Worm (Caenorhabditis elegans) whole organism, mixed stage, embryonic: ENCODE measurements around the gene nsph-1.1.

Experiments
- M03D4.4 ChIP-seq: sonication (generic microtip); optimal IDR thresholded peaks from 2 replicates; lab custom pipeline; 2017; ENCODE audit warnings: mild to moderate bottlenecking, missing genetic modification characterization, missing compliant biosample characterization
- bed-3 ChIP-seq: fragments of 200-800 bp; sonication (Bioruptor generic); optimal IDR thresholded peaks from 3 replicates; lab custom pipeline; 2018; ENCODE audit warnings: mild to moderate bottlenecking, missing genetic modification characterization, moderate library complexity, missing compliant biosample characterization
- blmp-1 ChIP-seq: fragments of 150-350 bp; optimal IDR thresholded peaks from 2 replicates; lab custom pipeline; 2014; ENCODE audit warnings: missing biosample characterization, missing genetic modification characterization
- ceh-39 ChIP-seq: fragments of 150-350 bp; optimal IDR thresholded peaks from 2 replicates; lab custom pipeline; 2014; ENCODE audit warnings: missing biosample characterization, missing genetic modification characterization
- ceh-43 ChIP-seq: fragments of 200-800 bp; sonication (Bioruptor generic); optimal IDR thresholded peaks from 2 replicates; lab custom pipeline; 2018; ENCODE audit warnings: mild to moderate bottlenecking, missing genetic modification characterization, moderate library complexity, missing compliant biosample characterization
- ceh-83 ChIP-seq: fragments of 200-800 bp; sonication (Bioruptor generic); optimal IDR thresholded peaks from 2 replicates; lab custom pipeline; 2018; ENCODE audit warnings: mild to moderate bottlenecking, missing genetic modification characterization, missing compliant biosample characterization
- ces-1 ChIP-seq: fragments of 150-350 bp; optimal IDR thresholded peaks from 2 replicates; lab custom pipeline; 2014; ENCODE audit warnings: missing biosample characterization, missing genetic modification reagents, missing genetic modification characterization
- cnd-1 ChIP-seq: fragments of 200-800 bp; sonication (Bioruptor generic); optimal IDR thresholded peaks from 2 replicates; lab custom pipeline; 2018; ENCODE audit warnings: mild to moderate bottlenecking, missing genetic modification characterization, missing compliant biosample characterization
- drap-1 ChIP-seq: fragments of 200-800 bp; sonication (Bioruptor generic); optimal IDR thresholded peaks from 3 replicates; lab custom pipeline; 2018; ENCODE audit warnings: mild to moderate bottlenecking, missing genetic modification characterization, missing compliant biosample characterization
- flh-1 ChIP-seq: fragments of 200-800 bp; sonication (Bioruptor generic); optimal IDR thresholded peaks from 2 replicates; lab custom pipeline; 2018; ENCODE audit warnings: mild to moderate bottlenecking, missing genetic modification characterization, moderate library complexity, missing compliant biosample characterization
- ham-2 ChIP-seq: fragments of 200-800 bp; sonication (Bioruptor generic); optimal IDR thresholded peaks from 2 replicates; lab custom pipeline; 2018; ENCODE audit warnings: mild to moderate bottlenecking, missing genetic modification characterization, missing compliant biosample characterization
- hlh-1 ChIP-seq: fragments of 150-350 bp; optimal IDR thresholded peaks from 2 replicates; lab custom pipeline; 2014; ENCODE audit warnings: missing biosample characterization, missing genetic modification reagents, missing genetic modification characterization
- lin-13 ChIP-seq: fragments of 150-350 bp; optimal IDR thresholded peaks from 2 replicates; lab custom pipeline; 2014; ENCODE audit warnings: missing biosample characterization, missing genetic modification characterization
- lsy-2 ChIP-seq: fragments of 150-350 bp; optimal IDR thresholded peaks from 2 replicates; lab custom pipeline; 2014; ENCODE audit warnings: missing biosample characterization, missing genetic modification characterization
- mab-5 ChIP-seq: fragments of 150-350 bp; optimal IDR thresholded peaks from 2 replicates; lab custom pipeline; 2014; ENCODE audit warnings: missing biosample characterization, missing genetic modification characterization
- mep-1 ChIP-seq: fragments of 150-350 bp; optimal IDR thresholded peaks from 2 replicates; lab custom pipeline; 2017; ENCODE audit warnings: missing biosample characterization, missing genetic modification reagents, missing genetic modification characterization, inconsistent platforms
- mls-2 ChIP-seq: sonication (generic microtip); optimal IDR thresholded peaks from 2 replicates; lab custom pipeline; 2016; ENCODE audit warnings: mild to moderate bottlenecking, missing genetic modification characterization, moderate library complexity, missing compliant biosample characterization
- nhr-12 ChIP-seq: fragments of 150-350 bp; optimal IDR thresholded peaks from 2 replicates; lab custom pipeline; 2014; ENCODE audit warnings: missing biosample characterization, missing genetic modification characterization
- nhr-237 ChIP-seq: fragments of 150-350 bp; optimal IDR thresholded peaks from 2 replicates; lab custom pipeline; 2014; ENCODE audit warnings: missing biosample characterization, missing genetic modification characterization
- nhr-28 ChIP-seq: fragments of 150-350 bp; optimal IDR thresholded peaks from 2 replicates; lab custom pipeline; 2014; ENCODE audit warnings: missing biosample characterization, missing genetic modification characterization
- pha-4 ChIP-seq: fragments of 150-350 bp; optimal IDR thresholded peaks from 2 replicates; lab custom pipeline; 2018; ENCODE audit warnings: missing biosample characterization, missing genetic modification reagents, missing genetic modification characterization
- sem-2 ChIP-seq: fragments of 200-800 bp; sonication (Bioruptor generic); optimal IDR thresholded peaks from 2 replicates; lab custom pipeline; 2018; ENCODE audit warnings: mild to moderate bottlenecking, missing genetic modification characterization, missing compliant biosample characterization
- sptf-1 ChIP-seq: sonication (generic microtip); optimal IDR thresholded peaks from 2 replicates; lab custom pipeline; 2017; ENCODE audit warnings: mild to moderate bottlenecking, missing genetic modification characterization, moderate library complexity, missing compliant biosample characterization
- tbx-8 ChIP-seq: fragments of 200-800 bp; sonication (Bioruptor generic); optimal IDR thresholded peaks from 2 replicates; lab custom pipeline; 2018; ENCODE audit warnings: mild to moderate bottlenecking, missing genetic modification characterization, moderate library complexity, missing compliant biosample characterization
- unc-120 ChIP-seq: sonication (generic microtip); optimal IDR thresholded peaks from 2 replicates; lab custom pipeline; 2017; ENCODE audit warnings: missing genetic modification characterization, missing compliant biosample characterization; ENCODE audit not compliant: poor library complexity, severe bottlenecking
- unc-39 ChIP-seq: fragments of 150-350 bp; optimal IDR thresholded peaks from 2 replicates; lab custom pipeline; 2014; ENCODE audit warnings: missing biosample characterization, missing genetic modification characterization
- unc-62 ChIP-seq: fragments of 150-350 bp; optimal IDR thresholded peaks from 2 replicates; lab custom pipeline; 2014; ENCODE audit warnings: missing biosample characterization, missing genetic modification reagents, missing genetic modification characterization

Gene nsph-1.1

ce11 chrII:8766897-8767296 lies 322 bp downstream of the nsph-1.1 start, which contains the start of gene pah-1:
Gene pah-1 (minus strand): TSS chrII:8766997.
- TF ChIP-seq lin-13 (tag; lab: Kevin White, UChicago) (no peak), ces-1 (GFP tag; lab: Kevin White, UChicago) (no peak), sptf-1 (tag; lab: Kevin White, UChicago) (no peak), nhr-237 (tag; lab: Kevin White, UChicago) (no peak), ham-2 (GFP tag; lab: Kevin White, UChicago) (no peak), blmp-1 (tag; lab: Kevin White, UChicago) (no peak), unc-39 (tag; lab: Kevin White, UChicago) (no peak), mab-5 (no peak), M03D4.4 (tag; lab: Kevin White, UChicago) (no peak), ceh-83 (no peak)

- TF ChIP-seq mls-2 (no peak), ces-1 (GFP tag; lab: Kevin White, UChicago) (peak; percentile 2), lsy-2 (tag; lab: Kevin White, UChicago) (peak; percentile 1), blmp-1 (tag; lab: Kevin White, UChicago) (no peak), pha-4 (tag; lab: Kevin White, UChicago) (no peak), drap-1 (GFP tag; lab: Kevin White, UChicago) (no peak), ham-2 (GFP tag; lab: Kevin White, UChicago) (no peak), cnd-1 (tag; lab: Kevin White, UChicago) (no peak), nhr-28 (tag; lab: Kevin White, UChicago) (no peak), lin-13 (tag; lab: Kevin White, UChicago) (no peak), unc-120 (tag; lab: Kevin White, UChicago) (peak; percentile 84), sptf-1 (tag; lab: Kevin White, UChicago) (no peak), unc-39 (tag; lab: Kevin White, UChicago) (no peak), mab-5 (no peak), hlh-1 (peak; percentile 15), tbx-8 (GFP tag; lab: Kevin White, UChicago) (no peak), mep-1 (tag; lab: Kevin White, UChicago) (no peak)
Measured at ce11 chrII:8769375-8769774, 2.8 kb downstream of the nsph-1.1 start.

ce11 chrII:8770675-8771074 lies 4.1 kb downstream of the nsph-1.1 start, which contains the start of gene let-19:
Gene let-19 (plus strand): TSS chrII:8770975.
- TF ChIP-seq sem-2 (GFP tag; lab: Kevin White, UChicago) (no peak), ham-2 (GFP tag; lab: Kevin White, UChicago) (no peak), flh-1 (GFP tag; lab: Kevin White, UChicago) (no peak), lin-13 (tag; lab: Kevin White, UChicago) (no peak)

ce11 chrII:8776504-8776903 lies 9.9 kb downstream of the nsph-1.1 start:
- TF ChIP-seq ceh-39 (no peak), ceh-43 (GFP tag; lab: Kevin White, UChicago) (no peak)

- TF ChIP-seq unc-62 (GFP tag; lab: Kevin White, UChicago): peak; percentile 96
- TF ChIP-seq unc-120 (tag; lab: Kevin White, UChicago): peak; percentile 64
- no peak for TF ChIP-seq nhr-237 (tag; lab: Kevin White, UChicago)
- TF ChIP-seq hlh-1: peak; percentile 71
- TF ChIP-seq, all 35 proteins: peak for 3
Measured at ce11 chrII:8783451-8783967, 16.9 kb downstream of the nsph-1.1 start, which contains the start of gene sgn-1. Gene sgn-1 (minus strand): TSS chrII:8783670.

ce11 chrII:8784235-8784928 lies 17.8 kb downstream of the nsph-1.1 start:
- no peak for TF ChIP-seq drap-1 (GFP tag; lab: Kevin White, UChicago)
- TF ChIP-seq flh-1 (GFP tag; lab: Kevin White, UChicago): no peak
- TF ChIP-seq sem-2 (GFP tag; lab: Kevin White, UChicago): no peak
- TF ChIP-seq mls-2: no peak
- TF ChIP-seq ces-1 (GFP tag; lab: Kevin White, UChicago): peak; percentile 9
- TF ChIP-seq unc-62 (GFP tag; lab: Kevin White, UChicago): peak; percentile 2
- TF ChIP-seq bed-3 (GFP tag; lab: Kevin White, UChicago): no peak
- peak; percentile 60 for TF ChIP-seq unc-120 (tag; lab: Kevin White, UChicago)
- TF ChIP-seq nhr-12 (tag; lab: Kevin White, UChicago): no peak
